Worm (Caenorhabditis elegans) whole organism, L1 larva: ENCODE measurements around the gene prmn-1.

Source experiments
- elt-3 ChIP-seq, 6 experiments: fragments of 150-350 bp in 1 of 6; sonication (generic microtip); optimal IDR thresholded peaks; 2 replicates each; lab custom pipeline; 2017 to 2018; ENCODE audit warnings: missing biosample characterization in 6 of 6, missing genetic modification characterization in 6 of 6, inconsistent platforms in 1 of 6
- mab-9 ChIP-seq: fragments of 200-800 bp; sonication (Bioruptor generic); IDR thresholded peaks from 2 replicates; pipeline ENCODE4 v1.3.6; 2022; ENCODE audit warnings: missing genetic modification reagents, missing genetic modification characterization, missing compliant biosample characterization
- snpc-4 ChIP-seq: fragments of 150-350 bp; optimal IDR thresholded peaks from 2 replicates; lab custom pipeline; 2014; ENCODE audit warnings: missing biosample characterization, missing genetic modification characterization
- ztf-4 ChIP-seq: fragments of 150-350 bp; optimal IDR thresholded peaks from 2 replicates; lab custom pipeline; 2014; ENCODE audit warnings: missing biosample characterization, missing genetic modification characterization

DNA sequence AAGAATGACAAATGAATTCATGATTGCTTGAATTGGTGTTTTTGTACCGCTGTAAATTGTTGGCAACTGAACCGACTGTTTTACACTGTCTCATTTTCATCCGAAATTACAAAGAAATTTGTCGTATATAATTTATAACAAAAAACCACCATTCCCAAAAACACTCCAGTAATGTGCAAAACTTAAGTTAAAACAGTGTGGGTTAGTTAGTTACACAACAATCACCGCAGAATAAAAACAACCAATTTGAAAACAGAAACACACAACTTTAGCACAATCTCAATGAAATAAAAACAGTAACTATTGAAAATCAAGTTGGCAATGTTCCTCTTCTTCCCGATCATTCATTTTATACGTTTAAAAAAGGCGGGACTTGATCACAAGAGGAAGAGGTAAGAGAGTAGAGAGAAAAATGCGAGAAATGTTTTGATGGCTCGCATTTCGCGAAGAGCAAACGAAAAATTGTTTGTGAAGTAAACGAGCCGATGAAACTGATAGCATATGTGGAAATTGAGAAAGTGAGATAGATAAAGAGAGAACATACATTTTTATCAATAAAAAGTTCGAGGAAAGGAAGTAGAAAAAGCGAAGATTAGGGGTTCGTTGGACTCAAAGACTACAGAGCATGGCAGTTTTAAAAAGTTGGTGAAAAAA is 22.9 kb downstream of the prmn-1 start, which contains the start of gene F08B12.4:
- TF ChIP-seq ztf-4 (no peak), elt-3 (tag; optimal IDR thresholded peaks at IDR 0.05; lab: Kevin White, UChicago) (no peak), mab-9 (no peak), snpc-4 (tag; lab: Kevin White, UChicago) (no peak)
